Fruit fly (Drosophila melanogaster) whole organism, embryonic: ENCODE results near the gene mRpS7.
A peak's percentile ranks its signal among the peaks of the same experiment; 100 is the strongest.

Experiments
- Bgb ChIP-seq: fragments of 200-800 bp; sonication (Bioruptor generic); IDR thresholded peaks from 2 replicates; pipeline ENCODE4 v1.3.6; 2022; ENCODE audit warnings: missing biosample characterization, missing genetic modification characterization; ENCODE audit not compliant: partially characterized antibody
- CG10366 ChIP-seq: fragments of 200-800 bp; sonication (Bioruptor generic); IDR thresholded peaks from 2 replicates; pipeline ENCODE4 v1.3.6; 2022; ENCODE audit warnings: missing biosample characterization, missing genetic modification characterization
- CG10565 ChIP-seq: fragments of 200-800 bp; sonication (Bioruptor generic); optimal IDR thresholded peaks from 3 replicates; lab custom pipeline; 2016; ENCODE audit warnings: missing biosample characterization, mild to moderate bottlenecking, missing genetic modification characterization
- CG10654 ChIP-seq: fragments of 200-800 bp; sonication (Bioruptor generic); optimal IDR thresholded peaks from 2 replicates; lab custom pipeline; 2016; ENCODE audit warnings: missing biosample characterization, missing genetic modification characterization
- CG14965 ChIP-seq: fragments of 200-800 bp; sonication (Bioruptor generic); optimal IDR thresholded peaks from 2 replicates; lab custom pipeline; 2016; ENCODE audit warnings: missing biosample characterization, missing genetic modification characterization, borderline replicate concordance
- CG15514 ChIP-seq: fragments of 200-800 bp; sonication (Bioruptor generic); optimal IDR thresholded peaks from 3 replicates; lab custom pipeline; 2017; ENCODE audit warnings: missing biosample characterization, missing genetic modification characterization, mild to moderate bottlenecking, moderate library complexity, missing genetic modification reagents
- CG16813 ChIP-seq: fragments of 200-800 bp; sonication (Bioruptor generic); IDR thresholded peaks from 3 replicates; pipeline ENCODE4 v1.3.6; 2022; ENCODE audit warnings: missing biosample characterization, missing genetic modification characterization; ENCODE audit not compliant: partially characterized antibody
- CG17361 ChIP-seq: fragments of 200-800 bp; sonication (Bioruptor generic); IDR thresholded peaks from 3 replicates; pipeline ENCODE4 v1.3.6; 2022; ENCODE audit warnings: missing biosample characterization, missing genetic modification characterization
- CG17568 ChIP-seq: fragments of 200-800 bp; sonication (Bioruptor generic); optimal IDR thresholded peaks from 2 replicates; lab custom pipeline; 2018; ENCODE audit warnings: missing biosample characterization, mild to moderate bottlenecking, missing genetic modification characterization, moderate library complexity
- CG17802 ChIP-seq: fragments of 200-800 bp; sonication (Bioruptor generic); optimal IDR thresholded peaks from 2 replicates; lab custom pipeline; 2018; ENCODE audit warnings: missing biosample characterization, mild to moderate bottlenecking, missing genetic modification characterization, moderate library complexity
- CG1832 ChIP-seq: fragments of 200-800 bp; sonication (Bioruptor generic); optimal IDR thresholded peaks from 2 replicates; lab custom pipeline; 2017; ENCODE audit warnings: missing biosample characterization, mild to moderate bottlenecking, missing genetic modification characterization, inconsistent platforms
- CG31224 ChIP-seq: fragments of 200-800 bp; sonication (Bioruptor generic); IDR thresholded peaks from 2 replicates; pipeline ENCODE4 v1.3.6; 2022; ENCODE audit warnings: missing biosample characterization, missing genetic modification characterization
- CG32772 ChIP-seq: fragments of 200-800 bp; sonication (Bioruptor generic); IDR thresholded peaks from 2 replicates; pipeline ENCODE4 v1.3.6; 2022; ENCODE audit warnings: missing biosample characterization, missing genetic modification characterization
- CG3838 ChIP-seq: fragments of 200-800 bp; sonication (Bioruptor generic); optimal IDR thresholded peaks from 3 replicates; lab custom pipeline; 2016; ENCODE audit warnings: missing biosample characterization, missing genetic modification characterization
- CG4404 ChIP-seq: fragments of 200-800 bp; sonication (Bioruptor generic); IDR thresholded peaks from 2 replicates; pipeline ENCODE4 v1.3.6; 2022; ENCODE audit warnings: missing biosample characterization, missing genetic modification characterization
- CG6272 ChIP-seq: fragments of 200-800 bp; sonication (Bioruptor generic); IDR thresholded peaks from 2 replicates; pipeline ENCODE4 v1.3.6; 2022; ENCODE audit warnings: missing biosample characterization, missing genetic modification characterization
- CG6654 ChIP-seq: fragments of 200-800 bp; sonication (Bioruptor generic); optimal IDR thresholded peaks from 2 replicates; lab custom pipeline; 2017; ENCODE audit warnings: missing biosample characterization, mild to moderate bottlenecking, missing genetic modification characterization
- CG7556 ChIP-seq: fragments of 200-800 bp; sonication (Bioruptor generic); optimal IDR thresholded peaks from 2 replicates; lab custom pipeline; 2017; ENCODE audit warnings: missing biosample characterization, mild to moderate bottlenecking, missing genetic modification characterization
- CG7963 ChIP-seq: fragments of 200-800 bp; sonication (Bioruptor generic); IDR thresholded peaks from 3 replicates; pipeline ENCODE4 v1.3.6; 2022; ENCODE audit warnings: missing biosample characterization, missing genetic modification characterization; ENCODE audit not compliant: partially characterized antibody
- CG9609 ChIP-seq: fragments of 200-800 bp; sonication (Bioruptor generic); optimal IDR thresholded peaks from 3 replicates; lab custom pipeline; 2016; ENCODE audit warnings: missing biosample characterization, missing genetic modification characterization
- CG9876 ChIP-seq: fragments of 200-800 bp; sonication (Bioruptor generic); optimal IDR thresholded peaks from 2 replicates; lab custom pipeline; 2016; ENCODE audit warnings: missing biosample characterization, missing genetic modification characterization
- CG9932 ChIP-seq: fragments of 200-800 bp; sonication (Bioruptor generic); IDR thresholded peaks from 2 replicates; pipeline ENCODE4 v1.3.6; 2022; ENCODE audit warnings: missing biosample characterization, missing genetic modification characterization
- CHES-1-like ChIP-seq: fragments of 200-800 bp; sonication (Bioruptor generic); optimal IDR thresholded peaks from 2 replicates; lab custom pipeline; 2016; ENCODE audit warnings: missing biosample characterization, missing genetic modification characterization
- Doc2 ChIP-seq: fragments of 200-800 bp; sonication (Bioruptor generic); IDR thresholded peaks from 2 replicates; pipeline ENCODE4 v1.3.6; 2022; ENCODE audit warnings: missing biosample characterization, missing genetic modification characterization
- Dp ChIP-seq: fragments of 200-800 bp; sonication (Bioruptor generic); optimal IDR thresholded peaks from 2 replicates; lab custom pipeline; 2018; ENCODE audit warnings: missing biosample characterization, mild to moderate bottlenecking, missing genetic modification characterization, moderate library complexity
- Fer2 ChIP-seq: fragments of 200-800 bp; sonication (Bioruptor generic); optimal IDR thresholded peaks from 2 replicates; lab custom pipeline; 2018; ENCODE audit warnings: missing biosample characterization, mild to moderate bottlenecking, missing genetic modification characterization, moderate library complexity
- Gsc ChIP-seq: fragments of 200-800 bp; sonication (Bioruptor generic); IDR thresholded peaks from 2 replicates; pipeline ENCODE4 v1.3.6; 2022; ENCODE audit warnings: missing biosample characterization, missing genetic modification characterization
- H15 ChIP-seq: fragments of 200-800 bp; sonication (Bioruptor generic); IDR thresholded peaks from 3 replicates; pipeline ENCODE4 v1.3.6; 2022; ENCODE audit warnings: missing biosample characterization, missing genetic modification characterization
- HLHmδ ChIP-seq: fragments of 200-800 bp; sonication (Bioruptor generic); optimal IDR thresholded peaks from 2 replicates; lab custom pipeline; 2018; ENCODE audit warnings: missing biosample characterization, mild to moderate bottlenecking, missing genetic modification characterization, moderate library complexity
- Hr3 ChIP-seq: fragments of 200-800 bp; sonication (Bioruptor generic); optimal IDR thresholded peaks from 3 replicates; lab custom pipeline; 2016; ENCODE audit warnings: missing biosample characterization, missing genetic modification characterization
- Lhr ChIP-seq: fragments of 200-800 bp; sonication (Bioruptor generic); optimal IDR thresholded peaks from 3 replicates; lab custom pipeline; 2017; ENCODE audit warnings: mild to moderate bottlenecking, missing biosample characterization, missing genetic modification reagents, missing genetic modification characterization
- MESR4 ChIP-seq: fragments of 200-800 bp; sonication (Bioruptor generic); optimal IDR thresholded peaks from 2 replicates; lab custom pipeline; 2018; ENCODE audit warnings: missing biosample characterization, mild to moderate bottlenecking, missing genetic modification characterization, moderate library complexity
- NC2α ChIP-seq: fragments of 200-800 bp; sonication (Bioruptor generic); optimal IDR thresholded peaks from 2 replicates; lab custom pipeline; 2016; ENCODE audit warnings: missing biosample characterization, missing genetic modification characterization
- NFAT ChIP-seq: fragments of 200-800 bp; sonication (Bioruptor generic); IDR thresholded peaks from 2 replicates; pipeline ENCODE4 v1.3.6; 2022; ENCODE audit warnings: missing biosample characterization, missing genetic modification characterization
- Opbp ChIP-seq: fragments of 200-800 bp; sonication (Bioruptor generic); IDR thresholded peaks from 3 replicates; pipeline ENCODE4 v1.3.6; 2022; ENCODE audit warnings: missing biosample characterization, missing genetic modification characterization; ENCODE audit not compliant: partially characterized antibody
- Sin3A ChIP-seq: fragments of >200 bp; optimal IDR thresholded peaks from 2 replicates; lab custom pipeline; 2018
- ara ChIP-seq: fragments of 200-800 bp; sonication (Bioruptor generic); IDR thresholded peaks from 2 replicates; pipeline ENCODE4 v1.3.6; 2022; ENCODE audit warnings: missing biosample characterization, missing genetic modification characterization
- cad ChIP-seq: fragments of >200 bp; optimal IDR thresholded peaks from 2 replicates; lab custom pipeline; 2017; ENCODE audit warnings: missing biosample characterization, missing genetic modification characterization
- dmrt99B ChIP-seq: fragments of 200-800 bp; sonication (Bioruptor generic); optimal IDR thresholded peaks from 2 replicates; lab custom pipeline; 2018; ENCODE audit warnings: missing biosample characterization, mild to moderate bottlenecking, missing genetic modification characterization, moderate library complexity
- dysf ChIP-seq: fragments of 200-800 bp; sonication (Bioruptor generic); IDR thresholded peaks from 3 replicates; pipeline ENCODE4 v1.3.6; 2022; ENCODE audit warnings: missing biosample characterization, missing genetic modification characterization
- fu2 ChIP-seq: fragments of 200-800 bp; sonication (Bioruptor generic); optimal IDR thresholded peaks from 2 replicates; lab custom pipeline; 2016; ENCODE audit warnings: missing biosample characterization, missing genetic modification characterization
- jing ChIP-seq: fragments of 200-800 bp; sonication (Bioruptor generic); optimal IDR thresholded peaks from 2 replicates; lab custom pipeline; 2018; ENCODE audit warnings: missing biosample characterization, mild to moderate bottlenecking, missing genetic modification characterization
- pfk ChIP-seq: fragments of 200-800 bp; sonication (Bioruptor generic); optimal IDR thresholded peaks from 2 replicates; lab custom pipeline; 2018; ENCODE audit warnings: missing biosample characterization, mild to moderate bottlenecking, missing genetic modification characterization, moderate library complexity
- phol ChIP-seq: fragments of 200-800 bp; sonication (Bioruptor generic); optimal IDR thresholded peaks from 3 replicates; lab custom pipeline; 2018; ENCODE audit warnings: missing biosample characterization, mild to moderate bottlenecking, missing genetic modification characterization, moderate library complexity
- sim ChIP-seq: fragments of 200-800 bp; sonication (Bioruptor generic); IDR thresholded peaks from 2 replicates; pipeline ENCODE4 v1.3.6; 2022; ENCODE audit warnings: missing biosample characterization, missing genetic modification characterization
- sima ChIP-seq: fragments of 200-800 bp; sonication (Bioruptor generic); optimal IDR thresholded peaks from 2 replicates; lab custom pipeline; 2016; ENCODE audit warnings: missing biosample characterization, missing genetic modification characterization
- slou ChIP-seq: fragments of 200-800 bp; sonication (Bioruptor generic); optimal IDR thresholded peaks from 3 replicates; lab custom pipeline; 2016; ENCODE audit warnings: missing biosample characterization, missing genetic modification characterization
- sob ChIP-seq: fragments of 200-800 bp; sonication (Bioruptor generic); IDR thresholded peaks from 2 replicates; pipeline ENCODE4 v1.3.6; 2022; ENCODE audit warnings: missing biosample characterization, missing genetic modification characterization
- toy ChIP-seq: fragments of 200-800 bp; sonication (Bioruptor generic); IDR thresholded peaks from 2 replicates; pipeline ENCODE4 v1.3.6; 2022; ENCODE audit warnings: missing biosample characterization, missing genetic modification characterization
- trh ChIP-seq: fragments of 200-800 bp; sonication (Bioruptor generic); optimal IDR thresholded peaks from 2 replicates; lab custom pipeline; 2016; ENCODE audit warnings: missing biosample characterization, missing genetic modification characterization
- unpg ChIP-seq: fragments of 200-800 bp; sonication (Bioruptor generic); optimal IDR thresholded peaks from 3 replicates; lab custom pipeline; 2018; ENCODE audit warnings: missing biosample characterization, mild to moderate bottlenecking, missing genetic modification characterization, moderate library complexity
- vfl ChIP-seq: fragments of 200-800 bp; sonication (Bioruptor generic); optimal IDR thresholded peaks from 2 replicates; lab custom pipeline; 2016; ENCODE audit warnings: missing biosample characterization, missing genetic modification characterization

Gene mRpS7

dm6 chr2L:10366525-10366924 lies 19.9 kb upstream of the mRpS7 start, which contains the start of gene CG5056 (continued):
- TF ChIP-seq unpg: no peak
- no peak for TF ChIP-seq Sin3A (lab: Kevin White, UChicago)
- no peak for TF ChIP-seq CG6272
- no peak for TF ChIP-seq CHES-1-like (GFP tag; lab: Kevin White, UChicago)
- TF ChIP-seq dmrt99B: no peak
- no peak for TF ChIP-seq sima (GFP tag; lab: Kevin White, UChicago)
- TF ChIP-seq sob: no peak
- TF ChIP-seq CG9932 (GFP tag; lab: Robert Waterston, UW): peak; percentile 36; the same call in 1 of the 2 replicates
- no peak for TF ChIP-seq CG9876
- no peak for TF ChIP-seq cad (GFP tag; lab: Kevin White, UChicago)
- no peak for TF ChIP-seq Fer2 (tag; lab: Kevin White, UChicago)
- peak; percentile 40 for TF ChIP-seq phol
- TF ChIP-seq vfl: no peak
- TF ChIP-seq dysf (GFP tag; lab: Robert Waterston, UW): no peak
- no peak for TF ChIP-seq NC2α (GFP tag; lab: Kevin White, UChicago)
- TF ChIP-seq Bgb (GFP tag; lab: Robert Waterston, UW): no peak; the same call in 1 of the 2 replicates
- TF ChIP-seq CG17802 (tag; lab: Kevin White, UChicago): peak; percentile 83
- no peak for TF ChIP-seq CG10366 (GFP tag; lab: Robert Waterston, UW)
- TF ChIP-seq pfk (GFP tag; lab: Kevin White, UChicago): peak; percentile 95
- no peak for TF ChIP-seq CG7556 (GFP tag; lab: Kevin White, UChicago)
- no peak for TF ChIP-seq CG7963 (GFP tag; lab: Robert Waterston, UW)
- TF ChIP-seq Gsc (GFP tag; lab: Robert Waterston, UW): no peak
- TF ChIP-seq CG15514: peak; percentile 31
- no peak for TF ChIP-seq CG9609 (GFP tag; lab: Kevin White, UChicago)
- TF ChIP-seq sim (GFP tag; lab: Robert Waterston, UW): no peak
- TF ChIP-seq toy (GFP tag; lab: Robert Waterston, UW): no peak
- TF ChIP-seq Lhr (GFP tag; lab: Kevin White, UChicago): peak; percentile 54
- TF ChIP-seq fu2 (GFP tag; lab: Kevin White, UChicago): no peak
- peak; percentile 36 for TF ChIP-seq Dp
- no peak for TF ChIP-seq NFAT (GFP tag; lab: Robert Waterston, UW)
- TF ChIP-seq CG31224 (GFP tag; lab: Robert Waterston, UW): no peak
- no peak for TF ChIP-seq CG10654 (GFP tag; lab: Kevin White, UChicago)
- TF ChIP-seq CG4404: no peak
- TF ChIP-seq Hr3 (GFP tag; lab: Kevin White, UChicago): no peak
- TF ChIP-seq jing (GFP tag; lab: Kevin White, UChicago): no peak
- no peak for TF ChIP-seq HLHmδ (GFP tag; lab: Kevin White, UChicago)
- no peak for TF ChIP-seq Doc2 (GFP tag; lab: Robert Waterston, UW)
- TF ChIP-seq CG16813 (GFP tag; lab: Robert Waterston, UW): no peak
- TF ChIP-seq CG32772: no peak
- no peak for TF ChIP-seq CG1832 (GFP tag; lab: Kevin White, UChicago)
- TF ChIP-seq CG14965 (GFP tag; lab: Kevin White, UChicago): no peak
- TF ChIP-seq CG6654 (GFP tag; lab: Kevin White, UChicago): no peak
- no peak for TF ChIP-seq CG17568 (GFP tag; lab: Kevin White, UChicago)
- peak; percentile 27 for TF ChIP-seq slou (GFP tag; lab: Kevin White, UChicago)
- no peak for TF ChIP-seq ara (GFP tag; lab: Robert Waterston, UW)
- TF ChIP-seq H15: no peak
- TF ChIP-seq MESR4: peak; percentile 95
- TF ChIP-seq CG17361 (GFP tag; lab: Robert Waterston, UW): peak; percentile 54; the same call in 2 of the 3 replicates
- no peak for TF ChIP-seq CG3838 (GFP tag; lab: Kevin White, UChicago)
- TF ChIP-seq trh (GFP tag; lab: Kevin White, UChicago): no peak
- no peak for TF ChIP-seq Opbp (GFP tag; lab: Robert Waterston, UW)
- no peak for TF ChIP-seq CG10565 (GFP tag; lab: Kevin White, UChicago)
